Worm (Caenorhabditis elegans): ENCODE results near the gene H04D03.4.

DNA sequence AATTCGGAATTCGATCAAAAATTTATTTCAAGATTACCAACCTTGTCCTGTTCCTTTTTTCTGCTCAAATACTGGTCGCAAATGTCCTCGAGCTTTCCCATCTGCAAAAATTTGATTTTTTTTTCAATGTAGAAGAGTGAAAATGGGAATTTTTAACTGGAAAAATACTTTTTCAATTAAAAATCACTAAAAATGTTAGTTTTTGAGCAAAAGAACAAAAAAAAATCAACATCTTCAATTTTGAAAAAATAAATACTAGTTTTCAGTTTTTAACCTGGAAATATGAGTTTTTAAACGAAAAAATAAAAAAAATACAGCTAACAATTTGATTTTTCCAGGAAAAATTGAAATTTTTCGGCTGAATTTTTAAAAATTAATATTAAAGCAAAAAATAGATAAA lies 23.0 kb downstream of the H04D03.4 start, which contains the start of gene prp-3:
- TF ChIP-seq W03F9.2 (tag; optimal IDR thresholded peaks at IDR 0.05) (no peak), him-1 (tag; optimal IDR thresholded peaks at IDR 0.05) (no peak)
